Fruit fly (Drosophila melanogaster) whole organism, embryonic: ENCODE measurements around the gene CG42660.
A peak's percentile ranks its signal among the peaks of the same experiment; 100 is the strongest.

Experiments used
- B-H2 ChIP-seq: fragments of 200-800 bp; sonication (Bioruptor generic); optimal IDR thresholded peaks from 2 replicates; lab custom pipeline; 2018; ENCODE audit warnings: missing biosample characterization, mild to moderate bottlenecking, missing genetic modification characterization
- BEAF-32 ChIP-seq: fragments of 200-800 bp; sonication (Bioruptor generic); optimal IDR thresholded peaks from 3 replicates; lab custom pipeline; 2017; ENCODE audit warnings: missing biosample characterization, missing genetic modification characterization, mild to moderate bottlenecking, moderate library complexity, missing genetic modification reagents
- Bgb ChIP-seq: fragments of 200-800 bp; sonication (Bioruptor generic); IDR thresholded peaks from 2 replicates; pipeline ENCODE4 v1.3.6; 2022; ENCODE audit warnings: missing biosample characterization, missing genetic modification characterization; ENCODE audit not compliant: partially characterized antibody
- C15 ChIP-seq: fragments of 200-800 bp; sonication (Bioruptor generic); IDR thresholded peaks from 3 replicates; pipeline ENCODE4 v1.3.6; 2022; ENCODE audit warnings: missing biosample characterization, missing genetic modification characterization
- CG1024 ChIP-seq: fragments of 200-800 bp; sonication (Bioruptor generic); IDR thresholded peaks from 2 replicates; pipeline ENCODE4 v1.3.6; 2022; ENCODE audit warnings: missing biosample characterization, missing genetic modification characterization
- CG12236 ChIP-seq: fragments of 200-800 bp; sonication (Bioruptor generic); optimal IDR thresholded peaks from 2 replicates; lab custom pipeline; 2016; ENCODE audit warnings: missing biosample characterization, missing genetic modification characterization
- CG12769 ChIP-seq: fragments of 200-800 bp; sonication (Bioruptor generic); optimal IDR thresholded peaks from 2 replicates; lab custom pipeline; 2019; ENCODE audit warnings: missing biosample characterization, mild to moderate bottlenecking, missing genetic modification characterization, moderate library complexity
- CG14441 ChIP-seq: fragments of 200-800 bp; sonication (Bioruptor generic); IDR thresholded peaks from 2 replicates; pipeline ENCODE4 v1.3.6; 2022; ENCODE audit warnings: missing biosample characterization, missing genetic modification characterization
- CG18599 ChIP-seq: fragments of 200-800 bp; sonication (Bioruptor generic); optimal IDR thresholded peaks from 3 replicates; lab custom pipeline; 2017; ENCODE audit warnings: missing biosample characterization, missing genetic modification characterization, mild to moderate bottlenecking, moderate library complexity, missing genetic modification reagents
- CG2678 ChIP-seq: fragments of 200-800 bp; sonication (Bioruptor generic); optimal IDR thresholded peaks from 3 replicates; lab custom pipeline; 2019; ENCODE audit warnings: missing biosample characterization, mild to moderate bottlenecking, missing genetic modification characterization, moderate library complexity
- CG32772 ChIP-seq: fragments of 200-800 bp; sonication (Bioruptor generic); IDR thresholded peaks from 2 replicates; pipeline ENCODE4 v1.3.6; 2022; ENCODE audit warnings: missing biosample characterization, missing genetic modification characterization
- CG3726 ChIP-seq: fragments of 200-800 bp; sonication (Bioruptor generic); IDR thresholded peaks from 3 replicates; pipeline ENCODE4, ENCODE4 v1.3.6; 2022; ENCODE audit warnings: missing biosample characterization, missing genetic modification characterization
- CG3838 ChIP-seq: fragments of 200-800 bp; sonication (Bioruptor generic); optimal IDR thresholded peaks from 3 replicates; lab custom pipeline; 2016; ENCODE audit warnings: missing biosample characterization, missing genetic modification characterization
- CG3995 ChIP-seq: fragments of 200-800 bp; sonication (Bioruptor generic); optimal IDR thresholded peaks from 3 replicates; lab custom pipeline; 2016; ENCODE audit warnings: missing biosample characterization, missing genetic modification characterization
- CG4328 ChIP-seq: fragments of 200-800 bp; sonication (Bioruptor generic); optimal IDR thresholded peaks from 3 replicates; lab custom pipeline; 2017; ENCODE audit warnings: missing biosample characterization, missing genetic modification reagents, missing genetic modification characterization
- CG5180 ChIP-seq: fragments of 200-800 bp; sonication (Bioruptor generic); optimal IDR thresholded peaks from 3 replicates; lab custom pipeline; 2017; ENCODE audit warnings: missing biosample characterization, missing genetic modification characterization, mild to moderate bottlenecking, moderate library complexity, missing genetic modification reagents
- CG7745 ChIP-seq: fragments of 200-800 bp; sonication (Bioruptor generic); optimal IDR thresholded peaks from 2 replicates; lab custom pipeline; 2018; ENCODE audit warnings: missing biosample characterization, mild to moderate bottlenecking, missing genetic modification characterization, moderate library complexity
- CG8924 ChIP-seq: fragments of 200-800 bp; optimal IDR thresholded peaks from 3 replicates; lab custom pipeline; 2019; ENCODE audit warnings: missing biosample characterization, mild to moderate bottlenecking, missing genetic modification characterization, moderate library complexity
- CG9215 ChIP-seq: fragments of 200-800 bp; sonication (Bioruptor generic); IDR thresholded peaks from 2 replicates; pipeline ENCODE4 v1.3.6; 2022; ENCODE audit warnings: missing biosample characterization, missing genetic modification characterization
- Dad ChIP-seq: fragments of 200-800 bp; sonication (Bioruptor generic); optimal IDR thresholded peaks from 3 replicates; lab custom pipeline; 2016; ENCODE audit warnings: missing biosample characterization, missing genetic modification characterization
- Deaf1 ChIP-seq: fragments of 200-800 bp; optimal IDR thresholded peaks from 3 replicates; lab custom pipeline; 2019; ENCODE audit warnings: missing biosample characterization, mild to moderate bottlenecking, missing genetic modification characterization, moderate library complexity
- Doc3 ChIP-seq: fragments of 200-800 bp; sonication (Bioruptor generic); IDR thresholded peaks from 3 replicates; pipeline ENCODE4 v1.3.6; 2022; ENCODE audit warnings: missing biosample characterization, missing genetic modification characterization; ENCODE audit not compliant: partially characterized antibody
- Hey ChIP-seq: fragments of 200-800 bp; sonication (Bioruptor generic); optimal IDR thresholded peaks from 3 replicates; lab custom pipeline; 2018; ENCODE audit warnings: missing biosample characterization, mild to moderate bottlenecking, missing genetic modification characterization
- Hmx ChIP-seq: fragments of 200-800 bp; sonication (Bioruptor generic); optimal IDR thresholded peaks from 2 replicates; lab custom pipeline; 2016; ENCODE audit warnings: missing biosample characterization, missing genetic modification characterization
- Jarid2 ChIP-seq: fragments of 200-800 bp; sonication (Bioruptor generic); optimal IDR thresholded peaks from 3 replicates; lab custom pipeline; 2017; ENCODE audit warnings: mild to moderate bottlenecking, missing biosample characterization, missing genetic modification reagents, missing genetic modification characterization
- Lpt ChIP-seq: fragments of >200 bp; optimal IDR thresholded peaks from 2 replicates; lab custom pipeline; 2018; ENCODE audit warnings: missing biosample characterization, missing genetic modification characterization
- MESR4 ChIP-seq: fragments of 200-800 bp; sonication (Bioruptor generic); optimal IDR thresholded peaks from 2 replicates; lab custom pipeline; 2018; ENCODE audit warnings: missing biosample characterization, mild to moderate bottlenecking, missing genetic modification characterization, moderate library complexity
- Med ChIP-seq: fragments of 200-800 bp; sonication (Bioruptor generic); peaks from one replicate; lab custom pipeline; 2016; ENCODE audit warnings: missing biosample characterization, missing genetic modification characterization, mild to moderate bottlenecking, inconsistent platforms, moderate library complexity
- NfI ChIP-seq: fragments of 200-800 bp; sonication (Bioruptor generic); optimal IDR thresholded peaks from 3 replicates; lab custom pipeline; 2018; ENCODE audit warnings: missing biosample characterization, mild to moderate bottlenecking, missing genetic modification characterization, moderate library complexity
- Poxn ChIP-seq: fragments of 200-800 bp; sonication (Bioruptor generic); IDR thresholded peaks from 2 replicates; pipeline ENCODE4 v1.3.6; 2022; ENCODE audit warnings: missing biosample characterization, missing genetic modification characterization
- Rfx ChIP-seq: fragments of 200-800 bp; sonication (Bioruptor generic); IDR thresholded peaks from 2 replicates; pipeline ENCODE4 v1.3.6; 2022; ENCODE audit warnings: missing biosample characterization, missing genetic modification characterization
- Stat92E ChIP-seq, 3 experiments: fragments of >200 bp in 2 of 3; fragments of 200-800 bp in 1 of 3; sonication (Bioruptor generic) in 1 of 3; optimal IDR thresholded peaks; 2 replicates each; lab custom pipeline; 2017 to 2019; ENCODE audit warnings: missing biosample characterization in 3 of 3, missing genetic modification characterization in 3 of 3, mild to moderate bottlenecking in 1 of 3, moderate library complexity in 1 of 3
- TFAM ChIP-seq: fragments of 200-800 bp; sonication (Bioruptor generic); optimal IDR thresholded peaks from 2 replicates; lab custom pipeline; 2017; ENCODE audit warnings: missing biosample characterization, missing genetic modification characterization, inconsistent platforms
- Tbp ChIP-seq: fragments of >200 bp; optimal IDR thresholded peaks from 2 replicates; lab custom pipeline; 2018; ENCODE audit warnings: missing biosample characterization, missing genetic modification characterization
- amos ChIP-seq: fragments of 200-800 bp; sonication (Bioruptor generic); IDR thresholded peaks from 2 replicates; pipeline ENCODE4 v1.3.6; 2022; ENCODE audit warnings: missing biosample characterization, missing genetic modification characterization; ENCODE audit not compliant: partially characterized antibody
- ap ChIP-seq: fragments of 200-800 bp; sonication (Bioruptor generic); IDR thresholded peaks from 2 replicates; pipeline ENCODE4 v1.3.6; 2022; ENCODE audit warnings: missing biosample characterization, missing genetic modification characterization
- ato ChIP-seq: fragments of 200-800 bp; sonication (Bioruptor generic); IDR thresholded peaks from 2 replicates; pipeline ENCODE4 v1.3.6; 2022; ENCODE audit warnings: missing biosample characterization, missing genetic modification characterization; ENCODE audit not compliant: partially characterized antibody
- chinmo ChIP-seq: fragments of 200-800 bp; sonication (Bioruptor generic); IDR thresholded peaks from 4 replicates; pipeline ENCODE4 v1.3.6; 2022; ENCODE audit warnings: missing biosample characterization, missing genetic modification characterization; ENCODE audit not compliant: partially characterized antibody
- crc ChIP-seq: fragments of 200-800 bp; sonication (Bioruptor generic); optimal IDR thresholded peaks from 2 replicates; lab custom pipeline; 2016; ENCODE audit warnings: missing biosample characterization, missing genetic modification characterization
- inv ChIP-seq: fragments of 200-800 bp; sonication (Bioruptor generic); IDR thresholded peaks from 2 replicates; pipeline ENCODE4 v1.3.6; 2022; ENCODE audit warnings: missing biosample characterization, missing genetic modification characterization; ENCODE audit not compliant: partially characterized antibody
- mirr ChIP-seq: fragments of 200-800 bp; sonication (Bioruptor generic); optimal IDR thresholded peaks from 3 replicates; lab custom pipeline; 2018; ENCODE audit warnings: missing biosample characterization, mild to moderate bottlenecking, missing genetic modification characterization
- nerfin-1 ChIP-seq: fragments of 200-800 bp; sonication (Bioruptor generic); optimal IDR thresholded peaks from 3 replicates; lab custom pipeline; 2019; ENCODE audit warnings: missing biosample characterization, mild to moderate bottlenecking, missing genetic modification characterization, moderate library complexity
- odd ChIP-seq: fragments of 200-800 bp; sonication (Bioruptor generic); optimal IDR thresholded peaks from 2 replicates; lab custom pipeline; 2017; ENCODE audit warnings: missing biosample characterization, mild to moderate bottlenecking, missing genetic modification characterization
- slbo ChIP-seq: fragments of 200-800 bp; sonication (Bioruptor generic); IDR thresholded peaks from 2 replicates; pipeline ENCODE4 v1.3.6; 2022; ENCODE audit warnings: missing biosample characterization, missing genetic modification characterization
- so ChIP-seq: fragments of 200-800 bp; sonication (Bioruptor generic); IDR thresholded peaks from 3 replicates; pipeline ENCODE4 v1.3.6; 2022; ENCODE audit warnings: missing biosample characterization, missing genetic modification characterization
- stc ChIP-seq: fragments of 200-800 bp; sonication (Bioruptor generic); IDR thresholded peaks from 2 replicates; pipeline ENCODE4 v1.3.6; 2022; ENCODE audit warnings: missing biosample characterization, missing genetic modification characterization
- toy ChIP-seq: fragments of 200-800 bp; sonication (Bioruptor generic); IDR thresholded peaks from 2 replicates; pipeline ENCODE4 v1.3.6; 2022; ENCODE audit warnings: missing biosample characterization, missing genetic modification characterization
- twi ChIP-seq: fragments of 200-800 bp; optimal IDR thresholded peaks from 2 replicates; lab custom pipeline; 2019; ENCODE audit warnings: missing biosample characterization, mild to moderate bottlenecking, missing genetic modification characterization, moderate library complexity
- unpg ChIP-seq: fragments of 200-800 bp; sonication (Bioruptor generic); optimal IDR thresholded peaks from 3 replicates; lab custom pipeline; 2018; ENCODE audit warnings: missing biosample characterization, mild to moderate bottlenecking, missing genetic modification characterization, moderate library complexity
- wek ChIP-seq: fragments of 200-800 bp; sonication (Bioruptor generic); optimal IDR thresholded peaks from 3 replicates; lab custom pipeline; 2018; ENCODE audit warnings: missing biosample characterization, mild to moderate bottlenecking, missing genetic modification characterization, moderate library complexity
- zf30C ChIP-seq: fragments of 200-800 bp; sonication (Bioruptor generic); optimal IDR thresholded peaks from 3 replicates; lab custom pipeline; 2018; ENCODE audit warnings: missing biosample characterization, mild to moderate bottlenecking, missing genetic modification characterization

The CG42660 gene

dm6 chr3L:7423517-7423916 lies 41.8 kb upstream of the CG42660 start, which contains the start of gene CG42458 (continued):
- TF ChIP-seq CG3995 (GFP tag; lab: Kevin White, UChicago), result no peak
- no peak for TF ChIP-seq TFAM (GFP tag; lab: Kevin White, UChicago)
- TF ChIP-seq unpg (GFP tag; lab: Kevin White, UChicago), result no peak
- no peak for TF ChIP-seq twi (tag; lab: Kevin White, UChicago)
- peak; percentile 46 for TF ChIP-seq Rfx
- TF ChIP-seq CG12236 (GFP tag; lab: Kevin White, UChicago), result no peak
- no peak for TF ChIP-seq CG14441 (GFP tag; lab: Robert Waterston, UW)
- no peak for TF ChIP-seq crc (GFP tag; lab: Kevin White, UChicago)
- TF ChIP-seq chinmo (GFP tag; lab: Robert Waterston, UW), result 0 out of 4 replicates have a peak, but pooled peaks have one; percentile 33
- no peak for TF ChIP-seq slbo (GFP tag; lab: Robert Waterston, UW)
- no peak for TF ChIP-seq CG5180 (GFP tag; lab: Kevin White, UChicago)
- TF ChIP-seq nerfin-1 (tag; lab: Kevin White, UChicago), result peak; percentile 19
- no peak for TF ChIP-seq CG32772 (GFP tag; lab: Robert Waterston, UW)
- no peak for TF ChIP-seq BEAF-32 (GFP tag; lab: Kevin White, UChicago)
- TF ChIP-seq odd (GFP tag; lab: Kevin White, UChicago), result no peak
- no peak for TF ChIP-seq Doc3 (GFP tag; lab: Robert Waterston, UW)
- no peak for TF ChIP-seq Dad (GFP tag; lab: Kevin White, UChicago)
- TF ChIP-seq NfI (GFP tag; lab: Kevin White, UChicago), result no peak
- TF ChIP-seq CG9215, result no peak
- TF ChIP-seq Lpt, result no peak
- TF ChIP-seq wek (GFP tag; lab: Kevin White, UChicago), result no peak
- no peak for TF ChIP-seq inv (GFP tag; lab: Robert Waterston, UW)
- TF ChIP-seq Bgb (GFP tag; lab: Robert Waterston, UW), result peak; percentile 16; the same call in 1 of the 2 replicates
- no peak for TF ChIP-seq stc (GFP tag; lab: Robert Waterston, UW)
- no peak for TF ChIP-seq Hey (tag; lab: Kevin White, UChicago)
- peak; percentile 16; the same call in 1 of the 2 replicates for TF ChIP-seq amos (GFP tag; lab: Robert Waterston, UW)
- peak; percentile 35 for TF ChIP-seq CG12769 (tag; lab: Kevin White, UChicago)
- TF ChIP-seq CG18599 (GFP tag; lab: Kevin White, UChicago), result peak; percentile 34
- TF ChIP-seq toy, result no peak
- no peak for TF ChIP-seq CG3838 (GFP tag; lab: Kevin White, UChicago)
- no peak for TF ChIP-seq Stat92E (GFP tag; optimal IDR thresholded peaks at IDR 0.05; lab: Kevin White, UChicago)
- no peak for TF ChIP-seq Hmx (GFP tag; lab: Kevin White, UChicago)
- TF ChIP-seq CG1024, result no peak
- TF ChIP-seq Jarid2, result peak; percentile 63
- no peak for TF ChIP-seq MESR4 (GFP tag; lab: Kevin White, UChicago)
- peak; percentile 39 for TF ChIP-seq B-H2
- no peak for TF ChIP-seq Med
- TF ChIP-seq so (GFP tag; lab: Robert Waterston, UW), result no peak
- no peak for TF ChIP-seq CG7745
- no peak; the same call in 2 of the 3 replicates for TF ChIP-seq CG3726 (GFP tag; lab: Robert Waterston, UW)
- TF ChIP-seq ato, result no peak
- TF ChIP-seq Deaf1, result peak; percentile 99
- no peak for TF ChIP-seq Poxn (GFP tag; lab: Robert Waterston, UW)
- no peak for TF ChIP-seq mirr (GFP tag; lab: Kevin White, UChicago)
- TF ChIP-seq CG4328 (GFP tag; lab: Kevin White, UChicago), result no peak
- no peak for TF ChIP-seq CG2678
- no peak for TF ChIP-seq C15 (GFP tag; lab: Robert Waterston, UW)
- no peak for TF ChIP-seq zf30C (GFP tag; lab: Kevin White, UChicago)
- TF ChIP-seq CG8924 (tag; lab: Kevin White, UChicago), result no peak
- TF ChIP-seq ap (GFP tag; lab: Robert Waterston, UW), result no peak
- no peak for TF ChIP-seq Tbp (GFP tag; lab: Kevin White, UChicago)
